Worm (Caenorhabditis elegans) whole organism, L4 larva: ENCODE measurements around the gene W06A7.4.

Source experiments
- D1046.2 ChIP-seq: fragments of 200-800 bp; sonication (Bioruptor generic); IDR thresholded peaks from 2 replicates; pipeline ENCODE4 v1.3.6; 2022; ENCODE audit warnings: missing genetic modification characterization, missing compliant biosample characterization
- nhr-76 ChIP-seq: fragments of 150-350 bp; optimal IDR thresholded peaks from 2 replicates; lab custom pipeline; 2014; ENCODE audit warnings: missing biosample characterization, missing genetic modification characterization
- unc-130 ChIP-seq: sonication (generic microtip); optimal IDR thresholded peaks from 2 replicates; lab custom pipeline; 2016; ENCODE audit warnings: missing genetic modification reagents, missing genetic modification characterization, missing compliant biosample characterization
- unc-62 ChIP-seq, 3 experiments: fragments of 150-350 bp in 1 of 3; sonication (generic microtip); optimal IDR thresholded peaks in 2 of 3; peaks in 1 of 3; 1 replicate in 1 of 3; 2 replicates in 2 of 3; lab custom pipeline; 2014 to 2017; ENCODE audit warnings: missing biosample characterization in 3 of 3, missing genetic modification characterization in 3 of 3, missing genetic modification reagents in 3 of 3, missing genotype in 1 of 3

ce11 chrV:14871365-14871764 is 47.1 kb downstream of the W06A7.4 start, which contains the start of gene ZC412.3:
- no peak for TF ChIP-seq D1046.2 (GFP tag; lab: Robert Waterston, UW)
- peak in 1 of 2 experiments; percentile 10 for TF ChIP-seq unc-62 (GFP tag; optimal IDR thresholded peaks at IDR 0.05 in 1 of 2; lab: Kevin White, UChicago)
- TF ChIP-seq unc-62 (tag; optimal IDR thresholded peaks at IDR 0.05; lab: Kevin White, UChicago): no peak
- no peak for TF ChIP-seq nhr-76 (tag; lab: Kevin White, UChicago)
- TF ChIP-seq unc-130 (GFP tag; lab: Kevin White, UChicago): no peak
